Worm (Caenorhabditis elegans) whole organism, L1 larva: Measurements from ENCODE around the gene F56C4.2.
A peak's percentile ranks its signal among the peaks of the same experiment; 100 is the strongest.

Experiments
- aly-2 ChIP-seq: fragments of 150-350 bp; optimal IDR thresholded peaks from 2 replicates; lab custom pipeline; 2014; ENCODE audit warnings: missing biosample characterization, missing genetic modification characterization
- blmp-1 ChIP-seq: fragments of 150-350 bp; optimal IDR thresholded peaks from 2 replicates; lab custom pipeline; 2014; ENCODE audit warnings: missing biosample characterization, missing genetic modification characterization
- ces-1 ChIP-seq: fragments of 150-350 bp; optimal IDR thresholded peaks from 2 replicates; lab custom pipeline; 2014; ENCODE audit warnings: missing biosample characterization, missing genetic modification reagents, missing genetic modification characterization
- nhr-11 ChIP-seq: fragments of 150-350 bp; optimal IDR thresholded peaks from 2 replicates; lab custom pipeline; 2014; ENCODE audit warnings: missing biosample characterization, missing genetic modification characterization
- nhr-237 ChIP-seq: fragments of 150-350 bp; optimal IDR thresholded peaks from 2 replicates; lab custom pipeline; 2014; ENCODE audit warnings: missing biosample characterization, missing genetic modification characterization
- nhr-28 ChIP-seq: fragments of 150-350 bp; optimal IDR thresholded peaks from 2 replicates; lab custom pipeline; 2014; ENCODE audit warnings: missing biosample characterization, missing genetic modification characterization
- pqm-1 ChIP-seq: sonication (generic microtip); optimal IDR thresholded peaks from 3 replicates; lab custom pipeline; 2017; ENCODE audit warnings: missing biosample characterization, missing genetic modification characterization
- unc-62 ChIP-seq: fragments of 150-350 bp; optimal IDR thresholded peaks from 2 replicates; lab custom pipeline; 2014; ENCODE audit warnings: missing biosample characterization, missing genetic modification reagents, missing genetic modification characterization
- zag-1 ChIP-seq: fragments of 150-350 bp; optimal IDR thresholded peaks from 2 replicates; lab custom pipeline; 2014; ENCODE audit warnings: missing biosample characterization, missing genetic modification characterization

ce11 chrIV:10617099-10617498 is 22.0 kb upstream of the F56C4.2 start:
- TF ChIP-seq nhr-237 (tag; lab: Kevin White, UChicago): no peak
- TF ChIP-seq blmp-1 (tag; lab: Kevin White, UChicago): peak; percentile 44
- TF ChIP-seq pqm-1: no peak
- no peak for TF ChIP-seq zag-1 (tag; lab: Kevin White, UChicago)
- TF ChIP-seq unc-62 (GFP tag; lab: Kevin White, UChicago): no peak
- no peak for TF ChIP-seq ces-1
- TF ChIP-seq nhr-28 (tag; lab: Kevin White, UChicago): no peak
- no peak for TF ChIP-seq nhr-11
- TF ChIP-seq aly-2 (tag; lab: Kevin White, UChicago): no peak
